Worm (Caenorhabditis elegans) whole organism, midembryonic: ENCODE results near the gene sel-15.

Experiments used
- T22C8.4 ChIP-seq: fragments of 200-800 bp; sonication (Bioruptor generic); IDR thresholded peaks from 2 replicates; pipeline ENCODE4 v1.3.6; 2022; ENCODE audit warnings: missing genetic modification characterization, missing compliant biosample characterization
- flt-1 ChIP-seq: fragments of 200-800 bp; sonication (Bioruptor generic); IDR thresholded peaks from 2 replicates; pipeline ENCODE4 v1.3.6; 2022; ENCODE audit warnings: missing genetic modification characterization, missing compliant biosample characterization
- ref-1 ChIP-seq: fragments of 200-800 bp; sonication (Bioruptor generic); conservative IDR thresholded peaks from 2 replicates; pipeline ENCODE4 v1.3.6; 2022; ENCODE audit warnings: missing genetic modification reagents, missing genetic modification characterization, missing compliant biosample characterization
- ztf-23 ChIP-seq: fragments of 200-800 bp; sonication (Bioruptor generic); IDR thresholded peaks from 2 replicates; pipeline ENCODE4 v1.3.6; 2022; ENCODE audit warnings: missing genetic modification reagents, missing genetic modification characterization, missing compliant biosample characterization
- ztf-29 ChIP-seq: fragments of 200-800 bp; sonication (Bioruptor generic); IDR thresholded peaks from 2 replicates; pipeline ENCODE4 v1.3.6; 2022; ENCODE audit warnings: missing genetic modification reagents, missing genetic modification characterization, missing compliant biosample characterization

DNA sequence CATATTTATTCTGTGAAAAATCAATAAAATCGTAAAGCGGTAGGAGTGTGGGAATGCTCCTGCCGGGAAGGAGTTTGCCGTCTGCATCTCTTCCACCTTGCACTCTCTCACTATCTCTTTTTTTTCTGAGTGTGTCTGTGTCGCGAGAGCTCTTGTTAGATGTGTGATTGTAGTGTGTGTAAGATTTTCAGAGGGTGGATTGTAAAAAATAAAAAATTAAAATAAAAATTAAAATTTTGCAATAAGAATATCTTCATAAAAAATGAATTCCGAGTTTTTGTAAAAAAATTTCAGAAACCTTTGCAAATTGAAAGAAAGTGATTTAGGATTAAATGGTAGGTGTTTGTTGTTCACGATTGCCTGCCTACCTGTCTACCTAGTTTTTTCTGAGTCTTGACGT is at the start of gene sel-15:
- TF ChIP-seq T22C8.4 (GFP tag; lab: Robert Waterston, UW) (no peak), ztf-29 (GFP tag; lab: Robert Waterston, UW) (no peak), ztf-23 (no peak), flt-1 (no peak), ref-1 (no peak)
